Fruit fly (Drosophila melanogaster): ENCODE measurements around the gene MED25.

dm6 chr3R:20006617-20007016, 2.1 kb upstream of the MED25 start:
- no peak for TF ChIP-seq Lpt (GFP tag; optimal IDR thresholded peaks at IDR 0.05)
- TF ChIP-seq Smox (GFP tag; optimal IDR thresholded peaks at IDR 0.05) = no peak
- TF ChIP-seq CG11762 (GFP tag; optimal IDR thresholded peaks at IDR 0.05; ENCODE audit: insufficient read depth) = no peak
- no peak for TF ChIP-seq CG6808 (GFP tag; optimal IDR thresholded peaks at IDR 0.05)
- no peak for TF ChIP-seq net (GFP tag; optimal IDR thresholded peaks at IDR 0.05)
- no peak for TF ChIP-seq Sox14 (GFP tag; optimal IDR thresholded peaks at IDR 0.05)
- no peak for TF ChIP-seq eg (GFP tag; IDR thresholded peaks at IDR 0.05)
- no peak for TF ChIP-seq CG11902 (GFP tag; optimal IDR thresholded peaks at IDR 0.05)
- no peak for TF ChIP-seq Gug (GFP tag; IDR thresholded peaks at IDR 0.05)
- TF ChIP-seq topi (GFP tag; optimal IDR thresholded peaks at IDR 0.05) = no peak
- TF ChIP-seq Hr39 (GFP tag; optimal IDR thresholded peaks at IDR 0.05) = no peak
- TF ChIP-seq CG6163 (GFP tag; IDR thresholded peaks at IDR 0.05) = no peak

Measured in whole organism, prepupa.